Fruit fly (Drosophila melanogaster) whole organism, adult: ENCODE data around the gene HisCl1.
A peak's percentile ranks its signal among the peaks of the same experiment; 100 is the strongest.

ENCODE experiments used
- CG11617 ChIP-seq: fragments of 200-800 bp; sonication (Bioruptor generic); optimal IDR thresholded peaks from 2 replicates; lab custom pipeline; 2017; ENCODE audit warnings: mild to moderate bottlenecking, missing biosample characterization, missing genetic modification reagents, missing genetic modification characterization
- CG12768 ChIP-seq: fragments of 200-800 bp; sonication (Bioruptor generic); optimal IDR thresholded peaks from 2 replicates; lab custom pipeline; 2017; ENCODE audit warnings: missing biosample characterization, missing genetic modification characterization, mild to moderate bottlenecking, moderate library complexity, missing genetic modification reagents
- CG14711 ChIP-seq: fragments of 200-800 bp; sonication (Bioruptor generic); optimal IDR thresholded peaks from 2 replicates; lab custom pipeline; 2018; ENCODE audit warnings: missing biosample characterization, mild to moderate bottlenecking, missing genetic modification characterization, moderate library complexity
- CG1620 ChIP-seq: fragments of 200-800 bp; sonication (Bioruptor generic); optimal IDR thresholded peaks from 2 replicates; lab custom pipeline; 2016; ENCODE audit warnings: missing biosample characterization, missing genetic modification characterization
- CG33017 ChIP-seq: fragments of 200-800 bp; sonication (Bioruptor generic); optimal IDR thresholded peaks from 2 replicates; lab custom pipeline; 2018; ENCODE audit warnings: missing biosample characterization, mild to moderate bottlenecking, missing genetic modification characterization, moderate library complexity
- CG5204 ChIP-seq: fragments of 200-800 bp; sonication (Bioruptor generic); optimal IDR thresholded peaks from 2 replicates; lab custom pipeline; 2016; ENCODE audit warnings: missing biosample characterization, missing genetic modification characterization
- CG7045 ChIP-seq: fragments of 200-800 bp; sonication (Bioruptor generic); optimal IDR thresholded peaks from 2 replicates; lab custom pipeline; 2017; ENCODE audit warnings: missing biosample characterization, mild to moderate bottlenecking, missing genetic modification characterization
- CG7101 ChIP-seq: fragments of 200-800 bp; sonication (Bioruptor generic); optimal IDR thresholded peaks from 2 replicates; lab custom pipeline; 2018; ENCODE audit warnings: missing biosample characterization, mild to moderate bottlenecking, missing genetic modification characterization, moderate library complexity
- Clk ChIP-seq: fragments of 200-800 bp; sonication (Bioruptor generic); optimal IDR thresholded peaks from 2 replicates; lab custom pipeline; 2017; ENCODE audit warnings: missing biosample characterization, missing genetic modification characterization
- Crg-1 ChIP-seq: fragments of 200-800 bp; sonication (Bioruptor generic); optimal IDR thresholded peaks from 2 replicates; lab custom pipeline; 2016; ENCODE audit warnings: missing biosample characterization, missing genetic modification characterization
- Hr96 ChIP-seq: fragments of 200-800 bp; sonication (Bioruptor generic); optimal IDR thresholded peaks from 2 replicates; lab custom pipeline; 2016; ENCODE audit warnings: missing biosample characterization, missing genetic modification characterization
- Mnt ChIP-seq: fragments of 200-800 bp; sonication (Bioruptor generic); optimal IDR thresholded peaks from 2 replicates; lab custom pipeline; 2016; ENCODE audit warnings: missing biosample characterization, mild to moderate bottlenecking, missing genetic modification characterization
- bab1 ChIP-seq: fragments of 200-800 bp; sonication (Bioruptor generic); optimal IDR thresholded peaks from 3 replicates; lab custom pipeline; 2019; ENCODE audit warnings: missing biosample characterization, mild to moderate bottlenecking, missing genetic modification characterization, moderate library complexity
- cic ChIP-seq: fragments of 200-800 bp; sonication (Bioruptor generic); optimal IDR thresholded peaks from 2 replicates; lab custom pipeline; 2017; ENCODE audit warnings: missing biosample characterization, mild to moderate bottlenecking, missing genetic modification characterization, moderate library complexity
- cnc ChIP-seq, 2 experiments: fragments of >200 bp; optimal IDR thresholded peaks; 2 replicates each; lab custom pipeline; 2017
- kay ChIP-seq: fragments of 200-800 bp; sonication (Bioruptor generic); peaks from one replicate; lab custom pipeline; 2016; ENCODE audit warnings: missing biosample characterization, missing genetic modification characterization, borderline replicate concordance
- ovo ChIP-seq: fragments of 200-800 bp; sonication (Bioruptor generic); optimal IDR thresholded peaks from 2 replicates; lab custom pipeline; 2016; ENCODE audit warnings: missing biosample characterization, missing genetic modification characterization
- pad ChIP-seq: fragments of 200-800 bp; sonication (Bioruptor generic); optimal IDR thresholded peaks from 3 replicates; lab custom pipeline; 2017; ENCODE audit warnings: missing biosample characterization, missing genetic modification characterization, mild to moderate bottlenecking, moderate library complexity, missing genetic modification reagents
- tj ChIP-seq: fragments of 200-800 bp; sonication (Bioruptor generic); optimal IDR thresholded peaks from 3 replicates; lab custom pipeline; 2017; ENCODE audit warnings: missing biosample characterization, mild to moderate bottlenecking, missing genetic modification characterization, moderate library complexity
- toe ChIP-seq: fragments of 200-800 bp; sonication (Bioruptor generic); optimal IDR thresholded peaks from 2 replicates; lab custom pipeline; 2016; ENCODE audit warnings: missing biosample characterization, missing genetic modification characterization

The HisCl1 gene

dm6 chr3R:11812881-11813466 is 26.0 kb downstream of the HisCl1 start, which contains the start of gene ClC-a:
ClC-a (minus strand) TSS chr3R:11813207.
- no peak for TF ChIP-seq CG7101
- peak; percentile 59 for TF ChIP-seq Mnt (GFP tag; lab: Kevin White, UChicago)
- TF ChIP-seq kay (GFP tag; lab: Kevin White, UChicago), result peak; percentile 94
- TF ChIP-seq bab1, result peak; percentile 74
- no peak for TF ChIP-seq CG1620
- no peak for TF ChIP-seq CG14711 (tag; lab: Kevin White, UChicago)
- TF ChIP-seq pad (GFP tag; lab: Kevin White, UChicago), result no peak
- no peak for TF ChIP-seq CG7045
- TF ChIP-seq CG33017 (tag; lab: Kevin White, UChicago), result no peak
- peak; percentile 18 for TF ChIP-seq ovo
- TF ChIP-seq cic (GFP tag; lab: Kevin White, UChicago), result peak; percentile 89
- peak; percentile 9 for TF ChIP-seq CG12768
- no peak for TF ChIP-seq Clk (GFP tag; lab: Kevin White, UChicago)
- no peak for TF ChIP-seq Crg-1
- no peak for TF ChIP-seq CG5204 (GFP tag; lab: Kevin White, UChicago)
- TF ChIP-seq Hr96, result no peak
- no peak for TF ChIP-seq CG11617 (GFP tag; lab: Kevin White, UChicago)
- TF ChIP-seq cnc (optimal IDR thresholded peaks at IDR 0.05; lab: Kevin White, UChicago), result no peak
- no peak for TF ChIP-seq toe (GFP tag; lab: Kevin White, UChicago)
- peak; percentile 81 for TF ChIP-seq tj (GFP tag; lab: Kevin White, UChicago)

- TF ChIP-seq CG5204 (GFP tag; lab: Kevin White, UChicago) (no peak), kay (GFP tag; lab: Kevin White, UChicago) (no peak), CG33017 (tag; lab: Kevin White, UChicago) (peak; percentile 48), Clk (GFP tag; lab: Kevin White, UChicago) (peak; percentile 29), ovo (peak; percentile 77), Crg-1 (peak; percentile 80), cic (GFP tag; lab: Kevin White, UChicago) (no peak), bab1 (peak; percentile 28), CG1620 (peak; percentile 81), CG11617 (GFP tag; lab: Kevin White, UChicago) (peak; percentile 73), cnc (optimal IDR thresholded peaks at IDR 0.05; lab: Kevin White, UChicago) (no peak), CG14711 (tag; lab: Kevin White, UChicago) (peak; percentile 85), CG7101 (peak; percentile 78), Mnt (GFP tag; lab: Kevin White, UChicago) (peak; percentile 95), pad (GFP tag; lab: Kevin White, UChicago) (peak; percentile 60), Hr96 (no peak), CG7045 (peak; percentile 61), CG12768 (peak; percentile 76), tj (GFP tag; lab: Kevin White, UChicago) (peak; percentile 50), toe (GFP tag; lab: Kevin White, UChicago) (peak; percentile 88)
These were observed 32.1 kb downstream of the HisCl1 start, which contains the start of the genes COX5A and glo for dm6 chr3R:11818930-11819639. COX5A (plus strand) TSS chr3R:11819359. glo (minus strand) TSS chr3R:11819420.

- no peak for TF ChIP-seq CG7101
- TF ChIP-seq toe (GFP tag; lab: Kevin White, UChicago), result no peak
- no peak for TF ChIP-seq cic (GFP tag; lab: Kevin White, UChicago)
- TF ChIP-seq bab1, result no peak
- no peak for TF ChIP-seq cnc (optimal IDR thresholded peaks at IDR 0.05; lab: Kevin White, UChicago)
- no peak for TF ChIP-seq CG14711 (tag; lab: Kevin White, UChicago)
- TF ChIP-seq Clk (GFP tag; lab: Kevin White, UChicago), result no peak
These were observed 32.6 kb downstream of the HisCl1 start for dm6 chr3R:11819640-11819979.

dm6 chr3R:11820148-11820547 is 33.2 kb downstream of the HisCl1 start:
- TF ChIP-seq CG1620, result no peak
- no peak for TF ChIP-seq ovo
- TF ChIP-seq bab1, result no peak
- no peak for TF ChIP-seq CG14711 (tag; lab: Kevin White, UChicago)
- TF ChIP-seq cic (GFP tag; lab: Kevin White, UChicago), result no peak
- TF ChIP-seq cnc (optimal IDR thresholded peaks at IDR 0.05; lab: Kevin White, UChicago), result no peak
- TF ChIP-seq CG7045, result no peak
- TF ChIP-seq Mnt (GFP tag; lab: Kevin White, UChicago), result no peak
- TF ChIP-seq kay (GFP tag; lab: Kevin White, UChicago), result no peak
- no peak for TF ChIP-seq Crg-1

- TF ChIP-seq cnc (optimal IDR thresholded peaks at IDR 0.05; lab: Kevin White, UChicago) (peak; percentile 45 to 53), CG14711 (tag; lab: Kevin White, UChicago) (no peak), CG33017 (tag; lab: Kevin White, UChicago) (no peak), cic (GFP tag; lab: Kevin White, UChicago) (peak; percentile 27), CG5204 (GFP tag; lab: Kevin White, UChicago) (no peak), tj (GFP tag; lab: Kevin White, UChicago) (peak; percentile 85)
These were observed 34.8 kb downstream of the HisCl1 start for dm6 chr3R:11821800-11822199.

dm6 chr3R:11822266-11822665 is 35.3 kb downstream of the HisCl1 start, which contains the start of gene Kyat:
Kyat (minus strand) TSS chr3R:11822493.
- peak; percentile 1 for TF ChIP-seq bab1
- TF ChIP-seq pad (GFP tag; lab: Kevin White, UChicago), result no peak
- TF ChIP-seq Hr96, result no peak
